Worm (Caenorhabditis elegans) whole organism, L1 larva: ENCODE results near the gene C17H12.37.
A peak's percentile ranks its signal among the peaks of the same experiment; 100 is the strongest.

ENCODE experiments used
- C34B4.2 ChIP-seq: sonication (generic microtip); optimal IDR thresholded peaks from 2 replicates; lab custom pipeline; 2017; ENCODE audit warnings: mild to moderate bottlenecking, missing genetic modification characterization, missing compliant biosample characterization
- alr-1 ChIP-seq: fragments of 200-800 bp; sonication (Bioruptor generic); optimal IDR thresholded peaks from 2 replicates; lab custom pipeline; 2018; ENCODE audit warnings: borderline replicate concordance, mild to moderate bottlenecking, missing genetic modification characterization, missing compliant biosample characterization
- ama-1 ChIP-seq: fragments of 150-350 bp; optimal IDR thresholded peaks from 2 replicates; lab custom pipeline; 2014
- blmp-1 ChIP-seq: fragments of 150-350 bp; optimal IDR thresholded peaks from 2 replicates; lab custom pipeline; 2014; ENCODE audit warnings: missing biosample characterization, missing genetic modification characterization
- ceh-63 ChIP-seq: fragments of 200-800 bp; sonication (Bioruptor generic); optimal IDR thresholded peaks from 2 replicates; lab custom pipeline; 2018; ENCODE audit warnings: mild to moderate bottlenecking, missing genetic modification characterization, missing compliant biosample characterization
- ceh-82 ChIP-seq, 3 experiments: fragments of 150-350 bp in 1 of 3; sonication (generic microtip) in 2 of 3; optimal IDR thresholded peaks; 2 replicates each; lab custom pipeline; 2014 to 2017; ENCODE audit warnings: missing biosample characterization in 3 of 3, missing genetic modification characterization in 3 of 3
- ces-1 ChIP-seq: fragments of 150-350 bp; optimal IDR thresholded peaks from 2 replicates; lab custom pipeline; 2014; ENCODE audit warnings: missing biosample characterization, missing genetic modification reagents, missing genetic modification characterization
- efl-1 ChIP-seq, 4 experiments: fragments of 150-350 bp; optimal IDR thresholded peaks in 3 of 4; peaks in 1 of 4; 1 replicate in 1 of 4; 2 replicates in 3 of 4; lab custom pipeline; 2014; ENCODE audit warnings: missing biosample characterization in 2 of 4, missing genetic modification characterization in 2 of 4, missing genetic modification reagents in 2 of 4
- efl-3 ChIP-seq: fragments of 200-800 bp; sonication (Bioruptor generic); optimal IDR thresholded peaks from 2 replicates; lab custom pipeline; 2018; ENCODE audit warnings: mild to moderate bottlenecking, missing genetic modification characterization, missing compliant biosample characterization
- egl-27 ChIP-seq, 2 experiments: fragments of 150-350 bp in 1 of 2; sonication (generic microtip); optimal IDR thresholded peaks; 3 replicates each; lab custom pipeline; 2017 to 2018; ENCODE audit warnings: missing biosample characterization in 2 of 2, missing genetic modification characterization in 2 of 2, missing genetic modification reagents in 2 of 2
- elt-2 ChIP-seq: sonication (generic microtip); optimal IDR thresholded peaks from 2 replicates; lab custom pipeline; 2016; ENCODE audit warnings: missing genetic modification characterization, mild to moderate bottlenecking, inconsistent platforms, missing compliant biosample characterization, missing genetic modification reagents
- elt-3 ChIP-seq, 6 experiments: fragments of 150-350 bp in 1 of 6; sonication (generic microtip); optimal IDR thresholded peaks; 2 replicates each; lab custom pipeline; 2017 to 2018; ENCODE audit warnings: missing biosample characterization in 6 of 6, missing genetic modification characterization in 6 of 6, inconsistent platforms in 1 of 6
- fkh-10 ChIP-seq: sonication (generic microtip); optimal IDR thresholded peaks from 2 replicates; lab custom pipeline; 2017; ENCODE audit warnings: missing biosample characterization, missing genetic modification reagents, missing genetic modification characterization
- fkh-8 ChIP-seq: sonication (generic microtip); optimal IDR thresholded peaks from 2 replicates; lab custom pipeline; 2016; ENCODE audit warnings: mild to moderate bottlenecking, missing genetic modification characterization, missing compliant biosample characterization
- fos-1 ChIP-seq: fragments of 150-350 bp; optimal IDR thresholded peaks from 2 replicates; lab custom pipeline; 2014; ENCODE audit warnings: missing biosample characterization, missing genetic modification characterization
- isw-1 ChIP-seq: fragments of 200-800 bp; sonication (Bioruptor generic); IDR thresholded peaks from 2 replicates; pipeline ENCODE4 v1.3.6; 2022; ENCODE audit warnings: missing genetic modification characterization, missing compliant biosample characterization
- lin-13 ChIP-seq: fragments of 150-350 bp; optimal IDR thresholded peaks from 2 replicates; lab custom pipeline; 2014; ENCODE audit warnings: missing biosample characterization, missing genetic modification reagents, missing genetic modification characterization
- lin-14 ChIP-seq: fragments of 200-800 bp; sonication (Bioruptor generic); optimal IDR thresholded peaks from 2 replicates; lab custom pipeline; 2018; ENCODE audit warnings: mild to moderate bottlenecking, missing genetic modification characterization, moderate library complexity, missing compliant biosample characterization
- lin-35 ChIP-seq, 2 experiments: fragments of 150-350 bp; optimal IDR thresholded peaks; 2 replicates each; lab custom pipeline; 2014; ENCODE audit warnings: missing biosample characterization in 2 of 2, missing genetic modification characterization in 2 of 2, missing genetic modification reagents in 2 of 2
- lin-39 ChIP-seq: fragments of 150-350 bp; optimal IDR thresholded peaks from 2 replicates; lab custom pipeline; 2014; ENCODE audit warnings: missing biosample characterization, missing genetic modification reagents, missing genetic modification characterization
- lsy-2 ChIP-seq, 2 experiments: fragments of 150-350 bp; optimal IDR thresholded peaks; 2 replicates each; lab custom pipeline; 2014; ENCODE audit warnings: missing biosample characterization in 2 of 2, missing genetic modification characterization in 2 of 2
- mab-9 ChIP-seq: fragments of 200-800 bp; sonication (Bioruptor generic); IDR thresholded peaks from 2 replicates; pipeline ENCODE4 v1.3.6; 2022; ENCODE audit warnings: missing genetic modification reagents, missing genetic modification characterization, missing compliant biosample characterization
- mep-1 ChIP-seq: fragments of 150-350 bp; optimal IDR thresholded peaks from 2 replicates; lab custom pipeline; 2014; ENCODE audit warnings: missing biosample characterization, missing genetic modification characterization
- nhr-19 ChIP-seq: fragments of 200-800 bp; sonication (Bioruptor generic); conservative IDR thresholded peaks from 2 replicates; pipeline ENCODE4 v1.3.6; 2022; ENCODE audit warnings: missing genetic modification characterization, missing compliant biosample characterization
- nhr-20 ChIP-seq: sonication (generic microtip); optimal IDR thresholded peaks from 2 replicates; lab custom pipeline; 2016; ENCODE audit warnings: mild to moderate bottlenecking, missing genetic modification characterization, missing compliant biosample characterization
- nhr-237 ChIP-seq: fragments of 150-350 bp; optimal IDR thresholded peaks from 2 replicates; lab custom pipeline; 2014; ENCODE audit warnings: missing biosample characterization, missing genetic modification characterization
- nhr-28 ChIP-seq: fragments of 150-350 bp; optimal IDR thresholded peaks from 2 replicates; lab custom pipeline; 2014; ENCODE audit warnings: missing biosample characterization, missing genetic modification characterization
- nhr-47 ChIP-seq: sonication (generic microtip); optimal IDR thresholded peaks from 2 replicates; lab custom pipeline; 2016; ENCODE audit warnings: mild to moderate bottlenecking, missing genetic modification characterization, moderate library complexity, missing compliant biosample characterization
- nhr-71 ChIP-seq: sonication (generic microtip); optimal IDR thresholded peaks from 2 replicates; lab custom pipeline; 2016; ENCODE audit warnings: mild to moderate bottlenecking, missing genetic modification characterization, moderate library complexity, missing compliant biosample characterization
- nhr-76 ChIP-seq: sonication (generic microtip); optimal IDR thresholded peaks from 2 replicates; lab custom pipeline; 2017; ENCODE audit warnings: missing biosample characterization, missing genetic modification characterization
- nhr-85 ChIP-seq: sonication (generic microtip); peaks from one replicate; lab custom pipeline; 2016; ENCODE audit warnings: missing genetic modification characterization, inconsistent platforms, missing compliant biosample characterization
- nhr-90 ChIP-seq: sonication (generic microtip); optimal IDR thresholded peaks from 2 replicates; lab custom pipeline; 2016; ENCODE audit warnings: mild to moderate bottlenecking, missing genetic modification characterization, missing compliant biosample characterization; ENCODE audit not compliant: poor library complexity
- pax-3 ChIP-seq: fragments of 200-800 bp; sonication (Bioruptor generic); optimal IDR thresholded peaks from 2 replicates; lab custom pipeline; 2018; ENCODE audit warnings: mild to moderate bottlenecking, missing genetic modification characterization, moderate library complexity, missing compliant biosample characterization
- rnt-1 ChIP-seq: sonication (generic microtip); optimal IDR thresholded peaks from 2 replicates; lab custom pipeline; 2016; ENCODE audit warnings: mild to moderate bottlenecking, missing genetic modification characterization, moderate library complexity, missing compliant biosample characterization
- skn-1 ChIP-seq: fragments of 150-350 bp; optimal IDR thresholded peaks from 2 replicates; lab custom pipeline; 2014; ENCODE audit warnings: missing biosample characterization, missing genetic modification characterization
- snpc-4 ChIP-seq: fragments of 150-350 bp; optimal IDR thresholded peaks from 2 replicates; lab custom pipeline; 2014; ENCODE audit warnings: missing biosample characterization, missing genetic modification characterization
- snu-23 ChIP-seq: sonication (generic microtip); optimal IDR thresholded peaks from 2 replicates; lab custom pipeline; 2016; ENCODE audit warnings: missing genetic modification characterization, missing compliant biosample characterization
- sptf-1 ChIP-seq: fragments of 150-350 bp; optimal IDR thresholded peaks from 2 replicates; lab custom pipeline; 2014; ENCODE audit warnings: missing biosample characterization, missing genetic modification characterization
- swsn-7 ChIP-seq: sonication (generic microtip); optimal IDR thresholded peaks from 2 replicates; lab custom pipeline; 2016; ENCODE audit warnings: missing genetic modification characterization, missing compliant biosample characterization
- tlp-1 ChIP-seq: fragments of 150-350 bp; optimal IDR thresholded peaks from 2 replicates; lab custom pipeline; 2014; ENCODE audit warnings: missing biosample characterization, missing genetic modification characterization
- unc-62 ChIP-seq: fragments of 150-350 bp; optimal IDR thresholded peaks from 2 replicates; lab custom pipeline; 2014; ENCODE audit warnings: missing biosample characterization, missing genetic modification reagents, missing genetic modification characterization
- unc-86 ChIP-seq: sonication (generic microtip); optimal IDR thresholded peaks from 2 replicates; lab custom pipeline; 2016; ENCODE audit warnings: missing genetic modification characterization, missing compliant biosample characterization
- ztf-11 ChIP-seq, 2 experiments: sonication (generic microtip); optimal IDR thresholded peaks; 2 replicates each; lab custom pipeline; 2016 to 2017; ENCODE audit warnings: missing genetic modification characterization in 2 of 2, missing biosample characterization in 1 of 2, missing compliant biosample characterization in 1 of 2

The C17H12.37 gene

ce11 chrIV:6803805-6804344, 1.0 kb upstream of the C17H12.37 start:
- TF ChIP-seq unc-86 (tag; lab: Kevin White, UChicago), result no peak
- no peak for TF ChIP-seq swsn-7 (tag; lab: Kevin White, UChicago)
- TF ChIP-seq elt-2 (tag; lab: Kevin White, UChicago), result no peak
- no peak for TF ChIP-seq nhr-19 (GFP tag; lab: Robert Waterston, UW)
- TF ChIP-seq blmp-1 (tag; lab: Kevin White, UChicago), result peak; percentile 61
- peak; percentile 3 for TF ChIP-seq fos-1 (tag; lab: Kevin White, UChicago)
- peak; percentile 71 for TF ChIP-seq lin-14 (GFP tag; lab: Kevin White, UChicago)
- no peak for TF ChIP-seq pax-3 (tag; lab: Kevin White, UChicago)
- peak; percentile 38 for TF ChIP-seq nhr-71 (tag; lab: Kevin White, UChicago)
- no peak for TF ChIP-seq nhr-28
- TF ChIP-seq elt-3 (tag; optimal IDR thresholded peaks at IDR 0.05; lab: Kevin White, UChicago), result peak in 1 of 6 experiments; percentile 52
- TF ChIP-seq egl-27 (tag; optimal IDR thresholded peaks at IDR 0.05; lab: Kevin White, UChicago), result no peak
- TF ChIP-seq ceh-63 (GFP tag; lab: Kevin White, UChicago), result no peak
- no peak for TF ChIP-seq efl-1 (optimal IDR thresholded peaks at IDR 0.05; lab: Kevin White, UChicago)
- peak in 1 of 2 experiments; percentile 60 for TF ChIP-seq efl-1 (GFP tag; optimal IDR thresholded peaks at IDR 0.05 in 1 of 2; lab: Kevin White, UChicago)
- peak in 1 of 2 experiments; percentile 23 for TF ChIP-seq lin-35 (GFP tag; optimal IDR thresholded peaks at IDR 0.05; lab: Kevin White, UChicago)
- TF ChIP-seq rnt-1 (tag; lab: Kevin White, UChicago), result peak; percentile 66
- TF ChIP-seq nhr-85 (tag; lab: Kevin White, UChicago), result peak; percentile 72
- TF ChIP-seq alr-1 (tag; lab: Kevin White, UChicago), result no peak
- peak; percentile 62 for TF ChIP-seq lin-39 (tag; lab: Kevin White, UChicago)
- peak; percentile 31 for TF ChIP-seq snu-23 (GFP tag; lab: Kevin White, UChicago)
- TF ChIP-seq nhr-20 (tag; lab: Kevin White, UChicago), result peak; percentile 20
- TF ChIP-seq, all 84 proteins: peak for 12

- peak; percentile 48 for TF ChIP-seq nhr-71 (tag; lab: Kevin White, UChicago)
- peak; percentile 22 for TF ChIP-seq snu-23 (GFP tag; lab: Kevin White, UChicago)
- no peak for TF ChIP-seq lin-13 (GFP tag; lab: Kevin White, UChicago)
- TF ChIP-seq nhr-47 (tag; lab: Kevin White, UChicago), result peak; percentile 39
- peak; percentile 8 for TF ChIP-seq swsn-7 (tag; lab: Kevin White, UChicago)
- TF ChIP-seq snpc-4, result peak; percentile 32
- TF ChIP-seq unc-86 (tag; lab: Kevin White, UChicago), result peak; percentile 18
- TF ChIP-seq efl-1 (optimal IDR thresholded peaks at IDR 0.05; lab: Kevin White, UChicago), result peak; percentile 13 to 26
- no peak for TF ChIP-seq efl-1 (GFP tag; optimal IDR thresholded peaks at IDR 0.05 in 1 of 2; lab: Kevin White, UChicago)
- TF ChIP-seq sptf-1 (tag; lab: Kevin White, UChicago), result no peak
- peak in 1 of 2 experiments; percentile 21 for TF ChIP-seq lin-35 (GFP tag; optimal IDR thresholded peaks at IDR 0.05; lab: Kevin White, UChicago)
- peak in 1 of 2 experiments; percentile 67 for TF ChIP-seq lsy-2 (tag; optimal IDR thresholded peaks at IDR 0.05; lab: Kevin White, UChicago)
- TF ChIP-seq fkh-10 (GFP tag; lab: Kevin White, UChicago), result peak; percentile 77
- TF ChIP-seq skn-1 (tag; lab: Kevin White, UChicago), result peak; percentile 56
- no peak for TF ChIP-seq ztf-11 (tag; optimal IDR thresholded peaks at IDR 0.05; lab: Kevin White, UChicago)
- no peak for TF ChIP-seq unc-62 (GFP tag; lab: Kevin White, UChicago)
- TF ChIP-seq efl-3 (GFP tag; lab: Kevin White, UChicago), result no peak
- TF ChIP-seq mep-1 (tag; lab: Kevin White, UChicago), result peak; percentile 15
- peak; percentile 47 for TF ChIP-seq fkh-8 (tag; lab: Kevin White, UChicago)
- TF ChIP-seq lin-14 (GFP tag; lab: Kevin White, UChicago), result peak; percentile 82
- TF ChIP-seq ceh-82 (tag; optimal IDR thresholded peaks at IDR 0.05; lab: Kevin White, UChicago), result peak in 2 of 3 experiments; percentile 40 to 42
Observed at ce11 chrIV:6806475-6807063, 1.7 kb downstream of the C17H12.37 start, which contains the start of gene C17H12.10. C17H12.10 (plus strand) TSS chrIV:6806799.

ce11 chrIV:6809756-6810155, 4.8 kb downstream of the C17H12.37 start:
- TF ChIP-seq nhr-76 (tag; lab: Kevin White, UChicago), result no peak
- peak; percentile 41 for TF ChIP-seq isw-1 (GFP tag; lab: Robert Waterston, UW)
- peak; percentile 64 for TF ChIP-seq nhr-47 (tag; lab: Kevin White, UChicago)
- peak; percentile 66 for TF ChIP-seq swsn-7 (tag; lab: Kevin White, UChicago)
- TF ChIP-seq ama-1, result no peak
- no peak for TF ChIP-seq C34B4.2 (tag; lab: Kevin White, UChicago)
- no peak for TF ChIP-seq tlp-1 (tag; lab: Kevin White, UChicago)
- no peak for TF ChIP-seq pax-3 (tag; lab: Kevin White, UChicago)
- peak; percentile 84 for TF ChIP-seq fkh-10 (GFP tag; lab: Kevin White, UChicago)
- no peak for TF ChIP-seq ces-1 (GFP tag; lab: Kevin White, UChicago)
- peak; percentile 84 for TF ChIP-seq unc-86 (tag; lab: Kevin White, UChicago)
- TF ChIP-seq mep-1 (tag; lab: Kevin White, UChicago), result no peak
- TF ChIP-seq egl-27 (tag; optimal IDR thresholded peaks at IDR 0.05; lab: Kevin White, UChicago), result peak in 1 of 2 experiments; percentile 32
- no peak for TF ChIP-seq fos-1 (tag; lab: Kevin White, UChicago)
- peak; percentile 35 for TF ChIP-seq blmp-1 (tag; lab: Kevin White, UChicago)
- no peak for TF ChIP-seq nhr-90
- TF ChIP-seq fkh-8 (tag; lab: Kevin White, UChicago), result peak; percentile 73
- TF ChIP-seq nhr-237, result no peak
- peak; percentile 66 for TF ChIP-seq mab-9 (GFP tag; lab: Robert Waterston, UW)
- TF ChIP-seq nhr-19 (GFP tag; lab: Robert Waterston, UW), result peak; percentile 41
